Fruit fly (Drosophila melanogaster): ENCODE results near the gene Daxx.

The Daxx gene

DNA sequence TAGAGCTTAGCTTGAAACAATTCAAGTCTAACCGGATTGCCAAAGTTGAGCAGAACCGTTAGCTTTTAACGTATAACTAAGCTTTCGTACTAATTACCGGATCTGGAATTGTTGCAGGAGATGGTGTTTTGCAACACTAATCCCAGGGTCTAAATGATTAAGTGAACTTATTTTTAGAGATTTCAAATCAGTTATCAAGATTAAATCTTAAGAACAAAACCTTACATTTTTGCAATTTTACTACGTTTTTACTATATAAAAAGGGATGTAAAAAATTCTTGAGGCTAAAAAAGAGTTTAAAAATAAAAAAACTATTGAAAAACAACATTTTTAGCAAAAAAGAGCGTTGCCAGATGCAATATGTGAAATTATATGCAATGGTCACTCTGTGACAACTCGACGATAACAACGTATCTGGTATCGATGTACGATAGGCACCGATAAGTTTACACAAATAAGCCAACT lies 8.0 kb downstream of the Daxx start, which contains the start of the genes KFase and epsilonCOP (continued):
- TF ChIP-seq CG3995 (GFP tag; optimal IDR thresholded peaks at IDR 0.05), result peak; percentile 53
- no peak for TF ChIP-seq ftz-f1 (GFP tag; optimal IDR thresholded peaks at IDR 0.05)
- TF ChIP-seq hkb (optimal IDR thresholded peaks at IDR 0.05), result no peak
- TF ChIP-seq hkb (GFP tag; IDR thresholded peaks at IDR 0.05), result peak; percentile 70
- TF ChIP-seq Dip2 (GFP tag; IDR thresholded peaks at IDR 0.05), result no peak
- no peak for TF ChIP-seq CG12071 (GFP tag; optimal IDR thresholded peaks at IDR 0.05)
- TF ChIP-seq Stat92E (GFP tag; optimal IDR thresholded peaks at IDR 0.05), result no peak
- no peak for TF ChIP-seq Oaz (GFP tag; IDR thresholded peaks at IDR 0.05)
- TF ChIP-seq sima (GFP tag; optimal IDR thresholded peaks at IDR 0.05), result peak; percentile 40
- no peak for TF ChIP-seq Max (GFP tag; optimal IDR thresholded peaks at IDR 0.05)
- peak; percentile 83 for TF ChIP-seq Lhr (GFP tag; optimal IDR thresholded peaks at IDR 0.05)
- peak; percentile 8 for TF ChIP-seq crc (GFP tag; optimal IDR thresholded peaks at IDR 0.05)
- peak; percentile 76; the same call in 3 of the 4 replicates for TF ChIP-seq Dll (GFP tag; IDR thresholded peaks at IDR 0.05; ENCODE audit: partially characterized antibody)
- TF ChIP-seq stwl (tag; optimal IDR thresholded peaks at IDR 0.05), result peak; percentile 100
- TF ChIP-seq CG9817 (tag; optimal IDR thresholded peaks at IDR 0.05), result peak; percentile 46
- TF ChIP-seq odd (GFP tag; optimal IDR thresholded peaks at IDR 0.05), result peak; percentile 18
- no peak for TF ChIP-seq CG11695 (GFP tag; IDR thresholded peaks at IDR 0.05)
- no peak for TF ChIP-seq peb (GFP tag; IDR thresholded peaks at IDR 0.05)
- no peak for TF ChIP-seq Hand (GFP tag; optimal IDR thresholded peaks at IDR 0.05)
- peak; percentile 98 for TF ChIP-seq Ets97D (GFP tag; optimal IDR thresholded peaks at IDR 0.05)
- TF ChIP-seq luna (GFP tag; optimal IDR thresholded peaks at IDR 0.05), result no peak
- TF ChIP-seq dpn (GFP tag; optimal IDR thresholded peaks at IDR 0.05), result peak; percentile 45 to 55
- no peak for TF ChIP-seq gsb (GFP tag; IDR thresholded peaks at IDR 0.05)
- TF ChIP-seq CG17802 (tag; optimal IDR thresholded peaks at IDR 0.05), result no peak
- TF ChIP-seq CG30403 (GFP tag; optimal IDR thresholded peaks at IDR 0.05), result peak; percentile 77
- peak; percentile 49 for TF ChIP-seq Blimp-1 (GFP tag; optimal IDR thresholded peaks at IDR 0.05)
- TF ChIP-seq CG10431 (GFP tag; optimal IDR thresholded peaks at IDR 0.05), result peak; percentile 52
- TF ChIP-seq Abd-B (GFP tag; optimal IDR thresholded peaks at IDR 0.05), result peak; percentile 52
- TF ChIP-seq abd-A (tag; optimal IDR thresholded peaks at IDR 0.05), result no peak
- TF ChIP-seq HmgD (GFP tag; optimal IDR thresholded peaks at IDR 0.05), result no peak
- TF ChIP-seq zfh2 (GFP tag; optimal IDR thresholded peaks at IDR 0.05), result peak; percentile 59
- TF ChIP-seq CG10321 (GFP tag; IDR thresholded peaks at IDR 0.05), result no peak
- peak; percentile 64 for TF ChIP-seq CG30020 (tag; optimal IDR thresholded peaks at IDR 0.05)
- no peak for TF ChIP-seq wek (GFP tag; optimal IDR thresholded peaks at IDR 0.05)
- no peak for TF ChIP-seq zf30C (GFP tag; optimal IDR thresholded peaks at IDR 0.05)
- no peak for TF ChIP-seq CG3065 (GFP tag; optimal IDR thresholded peaks at IDR 0.05)
- no peak for TF ChIP-seq org-1 (GFP tag; optimal IDR thresholded peaks at IDR 0.05)
- peak; percentile 61 for TF ChIP-seq pb (GFP tag; optimal IDR thresholded peaks at IDR 0.05)
- TF ChIP-seq CG32772 (GFP tag; IDR thresholded peaks at IDR 0.05), result no peak
- no peak for TF ChIP-seq CG8478 (optimal IDR thresholded peaks at IDR 0.05)
- TF ChIP-seq CHES-1-like (GFP tag; optimal IDR thresholded peaks at IDR 0.05), result peak; percentile 62
- TF ChIP-seq CG10979 (tag; optimal IDR thresholded peaks at IDR 0.05), result peak; percentile 31
- no peak for TF ChIP-seq lov (optimal IDR thresholded peaks at IDR 0.05)
- TF ChIP-seq lov (GFP tag; IDR thresholded peaks at IDR 0.05), result no peak
- peak; percentile 50 for TF ChIP-seq Dad (GFP tag; optimal IDR thresholded peaks at IDR 0.05)
- TF ChIP-seq wor (GFP tag; IDR thresholded peaks at IDR 0.05), result no peak
- no peak for TF ChIP-seq CG12769 (tag; optimal IDR thresholded peaks at IDR 0.05)
- no peak for TF ChIP-seq slp2 (GFP tag; optimal IDR thresholded peaks at IDR 0.05)
- TF ChIP-seq CG3838 (GFP tag; optimal IDR thresholded peaks at IDR 0.05), result no peak
- TF ChIP-seq cad (GFP tag; optimal IDR thresholded peaks at IDR 0.05), result no peak
- TF ChIP-seq CG1602 (GFP tag; optimal IDR thresholded peaks at IDR 0.05), result peak; percentile 4
- peak; percentile 62 for TF ChIP-seq lbe (GFP tag; optimal IDR thresholded peaks at IDR 0.05)
- no peak for TF ChIP-seq da (GFP tag; optimal IDR thresholded peaks at IDR 0.05)

All from whole organism, embryonic.